Worm (Caenorhabditis elegans): Measurements from ENCODE around the gene C56E6.7.
A peak's percentile ranks its signal among the peaks of the same experiment; 100 is the strongest.

The C56E6.7 gene

ce11 chrII:6524501-6524977 lies 8.2 kb downstream of the C56E6.7 start, which contains the start of gene C56E6.2:
TSS of gene C56E6.2 (plus strand) at chrII:6524927.
- TF ChIP-seq lin-15B (tag; optimal IDR thresholded peaks at IDR 0.05) (no peak), elt-2 (tag; optimal IDR thresholded peaks at IDR 0.05) (peak; percentile 2), pag-3 (tag; optimal IDR thresholded peaks at IDR 0.05; ENCODE audit: borderline replicate concordance, insufficient read depth) (no peak), ceh-88 (GFP tag; IDR thresholded peaks at IDR 0.05) (no peak), ceh-8 (GFP tag; optimal IDR thresholded peaks at IDR 0.05) (no peak), C34B4.2 (tag; optimal IDR thresholded peaks at IDR 0.05) (no peak), nhr-11 (tag; optimal IDR thresholded peaks at IDR 0.05) (no peak), nhr-77 (tag; optimal IDR thresholded peaks at IDR 0.05) (no peak), unc-62 (GFP tag; optimal IDR thresholded peaks at IDR 0.05) (no peak)

ce11 chrII:6526136-6526684 lies 9.8 kb downstream of the C56E6.7 start:
- TF ChIP-seq pqm-1 (tag; optimal IDR thresholded peaks at IDR 0.05) = no peak
- TF ChIP-seq efl-1 (optimal IDR thresholded peaks at IDR 0.05) = no peak
- peak in 1 of 2 experiments; percentile 56 for TF ChIP-seq efl-1 (GFP tag; optimal IDR thresholded peaks at IDR 0.05 in 1 of 2)
- no peak for TF ChIP-seq ets-5 (GFP tag; IDR thresholded peaks at IDR 0.05)

- TF ChIP-seq unc-86 (tag; optimal IDR thresholded peaks at IDR 0.05) (no peak), unc-62 (GFP tag; optimal IDR thresholded peaks at IDR 0.05) (no peak)
Measured at ce11 chrII:6528629-6529028, 12.3 kb downstream of the C56E6.7 start, which contains the start of gene C56E6.4. TSS of gene C56E6.4 (minus strand) at chrII:6528729.

ce11 chrII:6531527-6531926 lies 15.2 kb downstream of the C56E6.7 start, which contains the start of gene abch-1:
TSS of gene abch-1 (minus strand) at chrII:6531627.
- TF ChIP-seq hlh-17 (GFP tag; optimal IDR thresholded peaks at IDR 0.05; ENCODE audit: borderline replicate concordance) = no peak
- no peak for TF ChIP-seq fos-1 (tag; optimal IDR thresholded peaks at IDR 0.05)
- TF ChIP-seq lir-3 (tag; optimal IDR thresholded peaks at IDR 0.05; ENCODE audit: poor library complexity) = no peak

- TF ChIP-seq nhr-90 (tag; optimal IDR thresholded peaks at IDR 0.05; ENCODE audit: poor library complexity) (no peak), lin-13 (GFP tag; optimal IDR thresholded peaks at IDR 0.05) (no peak), ceh-88 (GFP tag; IDR thresholded peaks at IDR 0.05) (no peak), lin-14 (GFP tag; optimal IDR thresholded peaks at IDR 0.05) (peak; percentile 45), aha-1 (tag; optimal IDR thresholded peaks at IDR 0.05) (no peak), nhr-85 (tag) (peak; percentile 79), unc-30 (tag; optimal IDR thresholded peaks at IDR 0.05) (no peak), lin-15B (tag; optimal IDR thresholded peaks at IDR 0.05) (no peak), lsy-2 (tag; optimal IDR thresholded peaks at IDR 0.05) (no peak), F16B12.6 (tag; optimal IDR thresholded peaks at IDR 0.05) (no peak), nhr-20 (tag; optimal IDR thresholded peaks at IDR 0.05) (no peak), snpc-4 (tag; optimal IDR thresholded peaks at IDR 0.05) (no peak), swsn-7 (tag; optimal IDR thresholded peaks at IDR 0.05) (no peak)
Measured at ce11 chrII:6531940-6532339, 15.6 kb downstream of the C56E6.7 start, which contains the start of gene abcx-1. TSS of gene abcx-1 (plus strand) at chrII:6532163.

ce11 chrII:6535957-6536424 lies 19.6 kb downstream of the C56E6.7 start, which contains the start of gene utp-20:
TSS of gene utp-20 (plus strand) at chrII:6536374.
- TF ChIP-seq blmp-1 (tag; optimal IDR thresholded peaks at IDR 0.05) = peak; percentile 49
- peak; percentile 26 for TF ChIP-seq fkh-8 (tag; optimal IDR thresholded peaks at IDR 0.05)
- TF ChIP-seq mep-1 (tag; optimal IDR thresholded peaks at IDR 0.05) = peak; percentile 62
- peak; percentile 90 to 97 for TF ChIP-seq lin-35 (GFP tag; optimal IDR thresholded peaks at IDR 0.05)
- TF ChIP-seq elt-2 (tag; optimal IDR thresholded peaks at IDR 0.05) = peak; percentile 5
- peak; percentile 67 for TF ChIP-seq snu-23 (GFP tag; optimal IDR thresholded peaks at IDR 0.05)
- peak in 2 of 3 experiments; percentile 4 to 43 for TF ChIP-seq ceh-82 (tag; optimal IDR thresholded peaks at IDR 0.05)
- no peak for TF ChIP-seq pqm-1 (tag; optimal IDR thresholded peaks at IDR 0.05)
- TF ChIP-seq ces-1 (GFP tag; optimal IDR thresholded peaks at IDR 0.05) = peak; percentile 48
- no peak for TF ChIP-seq nhr-11 (tag; optimal IDR thresholded peaks at IDR 0.05)
- peak; percentile 83 to 93 (median 92) for TF ChIP-seq dpl-1 (GFP tag; optimal IDR thresholded peaks at IDR 0.05)
- TF ChIP-seq F16B12.6 (tag; optimal IDR thresholded peaks at IDR 0.05) = peak; percentile 30
- peak; percentile 19 for TF ChIP-seq unc-130 (tag; optimal IDR thresholded peaks at IDR 0.05)
- TF ChIP-seq tlp-1 (tag; optimal IDR thresholded peaks at IDR 0.05) = no peak
- TF ChIP-seq fkh-10 (GFP tag; optimal IDR thresholded peaks at IDR 0.05) = peak; percentile 3
- peak; percentile 52 for TF ChIP-seq rnt-1 (tag; optimal IDR thresholded peaks at IDR 0.05)
- TF ChIP-seq lin-14 (GFP tag; optimal IDR thresholded peaks at IDR 0.05) = peak; percentile 60
- peak in 1 of 6 experiments; percentile 35 for TF ChIP-seq elt-3 (tag; optimal IDR thresholded peaks at IDR 0.05)
- TF ChIP-seq xbp-1 (tag; optimal IDR thresholded peaks at IDR 0.05) = peak; percentile 56
